Fruit fly (Drosophila melanogaster) whole organism, embryonic: ENCODE data around the gene CG33203.

Experiments
- Atf6 ChIP-seq: fragments of 200-800 bp; sonication (Bioruptor generic); IDR thresholded peaks from 2 replicates; pipeline ENCODE4 v1.3.6; 2022; ENCODE audit warnings: missing biosample characterization, missing genetic modification characterization
- Bdp1 ChIP-seq: fragments of 200-800 bp; sonication (Bioruptor generic); optimal IDR thresholded peaks from 3 replicates; lab custom pipeline; 2016; ENCODE audit warnings: missing biosample characterization, missing genetic modification characterization
- Bteb2 ChIP-seq: fragments of 200-800 bp; sonication (Bioruptor generic); optimal IDR thresholded peaks from 2 replicates; lab custom pipeline; 2016; ENCODE audit warnings: missing biosample characterization, missing genetic modification characterization
- CG11398 ChIP-seq: fragments of 200-800 bp; sonication (Bioruptor generic); optimal IDR thresholded peaks from 2 replicates; lab custom pipeline; 2016; ENCODE audit warnings: missing biosample characterization, missing genetic modification characterization
- CG12659 ChIP-seq: fragments of 200-800 bp; sonication (Bioruptor generic); optimal IDR thresholded peaks from 3 replicates; lab custom pipeline; 2017; ENCODE audit warnings: mild to moderate bottlenecking, missing biosample characterization, missing genetic modification reagents, missing genetic modification characterization
- CG13624 ChIP-seq: fragments of 200-800 bp; sonication (Bioruptor generic); optimal IDR thresholded peaks from 2 replicates; lab custom pipeline; 2016; ENCODE audit warnings: missing biosample characterization, missing genetic modification characterization
- CG15269 ChIP-seq: fragments of 200-800 bp; sonication (Bioruptor generic); optimal IDR thresholded peaks from 2 replicates; lab custom pipeline; 2018; ENCODE audit warnings: missing biosample characterization, mild to moderate bottlenecking, missing genetic modification characterization, moderate library complexity
- CG1603 ChIP-seq: fragments of 200-800 bp; sonication (Bioruptor generic); optimal IDR thresholded peaks from 2 replicates; lab custom pipeline; 2019; ENCODE audit warnings: missing biosample characterization, mild to moderate bottlenecking, missing genetic modification characterization, moderate library complexity
- CG16813 ChIP-seq: fragments of 200-800 bp; sonication (Bioruptor generic); IDR thresholded peaks from 3 replicates; pipeline ENCODE4 v1.3.6; 2022; ENCODE audit warnings: missing biosample characterization, missing genetic modification characterization; ENCODE audit not compliant: partially characterized antibody
- CG1832 ChIP-seq: fragments of 200-800 bp; sonication (Bioruptor generic); optimal IDR thresholded peaks from 2 replicates; lab custom pipeline; 2017; ENCODE audit warnings: missing biosample characterization, mild to moderate bottlenecking, missing genetic modification characterization, inconsistent platforms
- CG2116 ChIP-seq: fragments of 200-800 bp; sonication (Bioruptor generic); optimal IDR thresholded peaks from 3 replicates; lab custom pipeline; 2018; ENCODE audit warnings: missing biosample characterization, mild to moderate bottlenecking, missing genetic modification characterization
- CG4404 ChIP-seq: fragments of 200-800 bp; sonication (Bioruptor generic); IDR thresholded peaks from 2 replicates; pipeline ENCODE4 v1.3.6; 2022; ENCODE audit warnings: missing biosample characterization, missing genetic modification characterization
- CG7271 ChIP-seq: fragments of 200-800 bp; sonication (Bioruptor generic); optimal IDR thresholded peaks from 2 replicates; lab custom pipeline; 2018; ENCODE audit warnings: missing biosample characterization, mild to moderate bottlenecking, missing genetic modification characterization, moderate library complexity
- CG7839 ChIP-seq: fragments of 200-800 bp; sonication (Bioruptor generic); optimal IDR thresholded peaks from 3 replicates; lab custom pipeline; 2018; ENCODE audit warnings: missing biosample characterization, mild to moderate bottlenecking, missing genetic modification characterization, moderate library complexity
- CG9609 ChIP-seq: fragments of 200-800 bp; sonication (Bioruptor generic); optimal IDR thresholded peaks from 3 replicates; lab custom pipeline; 2016; ENCODE audit warnings: missing biosample characterization, missing genetic modification characterization
- CG9817 ChIP-seq: fragments of 200-800 bp; sonication (Bioruptor generic); optimal IDR thresholded peaks from 2 replicates; lab custom pipeline; 2018; ENCODE audit warnings: missing biosample characterization, mild to moderate bottlenecking, missing genetic modification characterization, moderate library complexity
- Chrac-16 ChIP-seq: fragments of 200-800 bp; sonication (Bioruptor generic); optimal IDR thresholded peaks from 3 replicates; lab custom pipeline; 2016; ENCODE audit warnings: missing biosample characterization, missing genetic modification characterization
- CoRest ChIP-seq: fragments of 200-800 bp; sonication (Bioruptor generic); optimal IDR thresholded peaks from 3 replicates; lab custom pipeline; 2018; ENCODE audit warnings: missing biosample characterization, mild to moderate bottlenecking, missing genetic modification characterization, moderate library complexity
- D19B ChIP-seq: fragments of 200-800 bp; sonication (Bioruptor generic); optimal IDR thresholded peaks from 2 replicates; lab custom pipeline; 2017; ENCODE audit warnings: missing biosample characterization, mild to moderate bottlenecking, missing genetic modification characterization
- HHEX ChIP-seq: fragments of 200-800 bp; sonication (Bioruptor generic); optimal IDR thresholded peaks from 3 replicates; lab custom pipeline; 2017; ENCODE audit warnings: missing biosample characterization, mild to moderate bottlenecking, missing genetic modification characterization, missing genetic modification reagents
- Hand ChIP-seq: fragments of 200-800 bp; sonication (Bioruptor generic); optimal IDR thresholded peaks from 2 replicates; lab custom pipeline; 2017; ENCODE audit warnings: mild to moderate bottlenecking, missing biosample characterization, missing genetic modification reagents, missing genetic modification characterization
- Jarid2 ChIP-seq: fragments of 200-800 bp; sonication (Bioruptor generic); optimal IDR thresholded peaks from 3 replicates; lab custom pipeline; 2017; ENCODE audit warnings: mild to moderate bottlenecking, missing biosample characterization, missing genetic modification reagents, missing genetic modification characterization
- Lpt ChIP-seq: fragments of >200 bp; optimal IDR thresholded peaks from 2 replicates; lab custom pipeline; 2018; ENCODE audit warnings: missing biosample characterization, missing genetic modification characterization
- MBD-R2 ChIP-seq: fragments of 200-800 bp; sonication (Bioruptor generic); IDR thresholded peaks from 2 replicates; pipeline ENCODE4 v1.3.6; 2022; ENCODE audit warnings: missing biosample characterization, missing genetic modification characterization
- Mad ChIP-seq: fragments of 200-800 bp; sonication (Bioruptor generic); optimal IDR thresholded peaks from 2 replicates; lab custom pipeline; 2016; ENCODE audit warnings: missing biosample characterization, missing genetic modification characterization
- Med ChIP-seq: fragments of 200-800 bp; sonication (Bioruptor generic); peaks from one replicate; lab custom pipeline; 2016; ENCODE audit warnings: missing biosample characterization, missing genetic modification characterization, mild to moderate bottlenecking, inconsistent platforms, moderate library complexity
- Mrtf ChIP-seq: fragments of 200-800 bp; sonication (Bioruptor generic); IDR thresholded peaks from 3 replicates; pipeline ENCODE4 v1.3.6; 2022; ENCODE audit warnings: missing biosample characterization, missing genetic modification characterization
- Nf-YB ChIP-seq: fragments of 200-800 bp; sonication (Bioruptor generic); optimal IDR thresholded peaks from 3 replicates; lab custom pipeline; 2019; ENCODE audit warnings: missing biosample characterization, mild to moderate bottlenecking, missing genetic modification characterization, moderate library complexity
- Oaz ChIP-seq: fragments of 200-800 bp; sonication (Bioruptor generic); IDR thresholded peaks from 2 replicates; pipeline ENCODE4 v1.3.6; 2022; ENCODE audit warnings: missing biosample characterization, missing genetic modification characterization
- Rfx ChIP-seq: fragments of 200-800 bp; sonication (Bioruptor generic); IDR thresholded peaks from 2 replicates; pipeline ENCODE4 v1.3.6; 2022; ENCODE audit warnings: missing biosample characterization, missing genetic modification characterization
- Sox100B ChIP-seq: fragments of 200-800 bp; sonication (Bioruptor generic); optimal IDR thresholded peaks from 3 replicates; lab custom pipeline; 2018; ENCODE audit warnings: missing biosample characterization, mild to moderate bottlenecking, missing genetic modification characterization
- amos ChIP-seq: fragments of 200-800 bp; sonication (Bioruptor generic); IDR thresholded peaks from 2 replicates; pipeline ENCODE4 v1.3.6; 2022; ENCODE audit warnings: missing biosample characterization, missing genetic modification characterization; ENCODE audit not compliant: partially characterized antibody
- ato ChIP-seq: fragments of 200-800 bp; sonication (Bioruptor generic); IDR thresholded peaks from 2 replicates; pipeline ENCODE4 v1.3.6; 2022; ENCODE audit warnings: missing biosample characterization, missing genetic modification characterization; ENCODE audit not compliant: partially characterized antibody
- btn ChIP-seq: fragments of 200-800 bp; sonication (Bioruptor generic); optimal IDR thresholded peaks from 2 replicates; lab custom pipeline; 2016; ENCODE audit warnings: missing biosample characterization, missing genetic modification characterization
- cato ChIP-seq: fragments of 200-800 bp; sonication (Bioruptor generic); optimal IDR thresholded peaks from 2 replicates; lab custom pipeline; 2016; ENCODE audit warnings: missing biosample characterization, missing genetic modification characterization, borderline replicate concordance
- ci ChIP-seq: fragments of 200-800 bp; sonication (Bioruptor generic); IDR thresholded peaks from 3 replicates; pipeline ENCODE4 v1.3.6; 2022; ENCODE audit warnings: missing biosample characterization, missing genetic modification characterization
- croc ChIP-seq: fragments of 200-800 bp; sonication (Bioruptor generic); conservative IDR thresholded peaks from 3 replicates; pipeline ENCODE4 v1.3.6; 2022; ENCODE audit warnings: missing biosample characterization, missing genetic modification characterization
- dan ChIP-seq: fragments of 200-800 bp; sonication (Bioruptor generic); IDR thresholded peaks from 2 replicates; pipeline ENCODE4 v1.3.6; 2022; ENCODE audit warnings: missing biosample characterization, missing genetic modification characterization
- dm ChIP-seq: fragments of 200-800 bp; sonication (Bioruptor generic); optimal IDR thresholded peaks from 3 replicates; lab custom pipeline; 2016; ENCODE audit warnings: missing biosample characterization, missing genetic modification characterization
- emc ChIP-seq: fragments of 200-800 bp; sonication (Bioruptor generic); optimal IDR thresholded peaks from 2 replicates; lab custom pipeline; 2016; ENCODE audit warnings: missing biosample characterization, missing genetic modification characterization
- hth ChIP-seq: fragments of >200 bp; optimal IDR thresholded peaks from 2 replicates; lab custom pipeline; 2017; ENCODE audit warnings: inconsistent platforms
- jigr1 ChIP-seq: fragments of 200-800 bp; sonication (Bioruptor generic); IDR thresholded peaks from 3 replicates; pipeline ENCODE4 v1.3.6; 2022; ENCODE audit warnings: missing biosample characterization, missing genetic modification characterization
- jumu ChIP-seq: fragments of 200-800 bp; sonication (Bioruptor generic); optimal IDR thresholded peaks from 3 replicates; lab custom pipeline; 2016; ENCODE audit warnings: missing biosample characterization, missing genetic modification characterization
- knrl ChIP-seq: fragments of 200-800 bp; sonication (Bioruptor generic); IDR thresholded peaks from 3 replicates; pipeline ENCODE4 v1.3.6; 2022; ENCODE audit warnings: missing biosample characterization, missing genetic modification characterization; ENCODE audit not compliant: partially characterized antibody
- luna ChIP-seq: fragments of 200-800 bp; sonication (Bioruptor generic); optimal IDR thresholded peaks from 2 replicates; lab custom pipeline; 2016; ENCODE audit warnings: missing biosample characterization, missing genetic modification characterization
- phol ChIP-seq: fragments of 200-800 bp; sonication (Bioruptor generic); optimal IDR thresholded peaks from 3 replicates; lab custom pipeline; 2018; ENCODE audit warnings: missing biosample characterization, mild to moderate bottlenecking, missing genetic modification characterization, moderate library complexity
- sim ChIP-seq: fragments of 200-800 bp; sonication (Bioruptor generic); IDR thresholded peaks from 2 replicates; pipeline ENCODE4 v1.3.6; 2022; ENCODE audit warnings: missing biosample characterization, missing genetic modification characterization
- ssp ChIP-seq: fragments of 200-800 bp; sonication (Bioruptor generic); IDR thresholded peaks from 2 replicates; pipeline ENCODE4 v1.3.6; 2022; ENCODE audit warnings: missing biosample characterization, missing genetic modification characterization
- zen ChIP-seq: fragments of 200-800 bp; sonication (Bioruptor generic); optimal IDR thresholded peaks from 3 replicates; lab custom pipeline; 2018; ENCODE audit warnings: missing biosample characterization, mild to moderate bottlenecking, missing genetic modification characterization, moderate library complexity

Gene CG33203

dm6 chr3R:28888561-28889426 is 1.3 kb upstream of the CG33203 start (continued):
- TF ChIP-seq CG13624 (GFP tag; lab: Kevin White, UChicago) (peak; percentile 91), CG15269 (peak; percentile 80), ci (GFP tag; lab: Robert Waterston, UW) (peak; percentile 32; the same call in 1 of the 3 replicates), CG16813 (no peak), Bteb2 (peak; percentile 69), dm (GFP tag; lab: Kevin White, UChicago) (peak; percentile 74), knrl (GFP tag; lab: Robert Waterston, UW) (no peak), CG1832 (GFP tag; lab: Kevin White, UChicago) (no peak), HHEX (GFP tag; lab: Kevin White, UChicago) (peak; percentile 77), Chrac-16 (GFP tag; lab: Kevin White, UChicago) (peak; percentile 76), Mad (peak; percentile 79), CG9817 (tag; lab: Kevin White, UChicago) (peak; percentile 88), hth (lab: Kevin White, UChicago) (no peak), emc (GFP tag; lab: Kevin White, UChicago) (peak; percentile 77), jigr1 (GFP tag; lab: Robert Waterston, UW) (no peak), Med (GFP tag; lab: Kevin White, UChicago) (peak; percentile 98), CG12659 (GFP tag; lab: Kevin White, UChicago) (peak; percentile 90), Atf6 (GFP tag; lab: Robert Waterston, UW) (peak; percentile 68), CG7271 (tag; lab: Kevin White, UChicago) (peak; percentile 25), CG4404 (GFP tag; lab: Robert Waterston, UW) (peak; percentile 81), jumu (peak; percentile 90), Rfx (GFP tag; lab: Robert Waterston, UW) (peak; percentile 90), cato (peak; percentile 22), CoRest (peak; percentile 76), CG7839 (tag; lab: Kevin White, UChicago) (peak; percentile 79), Lpt (GFP tag; lab: Kevin White, UChicago) (no peak), phol (tag; lab: Kevin White, UChicago) (peak; percentile 83), Oaz (GFP tag; lab: Robert Waterston, UW) (peak; percentile 49), croc (GFP tag; lab: Robert Waterston, UW) (peak; percentile 26; the same call in 1 of the 3 replicates), btn (GFP tag; lab: Kevin White, UChicago) (no peak), CG2116 (GFP tag; lab: Kevin White, UChicago) (no peak), Nf-YB (peak; percentile 32), ato (GFP tag; lab: Robert Waterston, UW) (no peak), CG11398 (GFP tag; lab: Kevin White, UChicago) (peak; percentile 76), dan (no peak), CG1603 (tag; lab: Kevin White, UChicago) (peak; percentile 61), Jarid2 (GFP tag; lab: Kevin White, UChicago) (no peak), Bdp1 (GFP tag; lab: Kevin White, UChicago) (peak; percentile 70), Sox100B (GFP tag; lab: Kevin White, UChicago) (peak; percentile 71), Mrtf (GFP tag; lab: Robert Waterston, UW) (peak; percentile 50; the same call in 1 of the 3 replicates), zen (tag; lab: Kevin White, UChicago) (peak; percentile 21), sim (no peak), ssp (GFP tag; lab: Robert Waterston, UW) (peak; percentile 69), D19B (GFP tag; lab: Kevin White, UChicago) (peak; percentile 79), CG9609 (GFP tag; lab: Kevin White, UChicago) (peak; percentile 92), amos (GFP tag; lab: Robert Waterston, UW) (no peak), Hand (peak; percentile 42), luna (GFP tag; lab: Kevin White, UChicago) (peak; percentile 55), MBD-R2 (peak; percentile 32)
